Worm (Caenorhabditis elegans) whole organism, L4 larva: ENCODE measurements around the gene lido-8.
A peak's percentile ranks its signal among the peaks of the same experiment; 100 is the strongest.

Experiments used
- ama-1 ChIP-seq: fragments of 150-350 bp; optimal IDR thresholded peaks from 2 replicates; lab custom pipeline; 2014; ENCODE audit warnings: inconsistent platforms, mixed read lengths
- ces-1 ChIP-seq: fragments of 150-350 bp; sonication (generic microtip); optimal IDR thresholded peaks from 4 replicates; lab custom pipeline; 2014; ENCODE audit warnings: missing biosample characterization, missing genetic modification reagents, missing genetic modification characterization
- mxl-3 ChIP-seq: fragments of 200-800 bp; sonication (Bioruptor generic); optimal IDR thresholded peaks from 2 replicates; lab custom pipeline; 2018; ENCODE audit warnings: mild to moderate bottlenecking, missing genetic modification characterization, missing compliant biosample characterization
- skn-1 ChIP-seq: fragments of 150-350 bp; optimal IDR thresholded peaks from 2 replicates; lab custom pipeline; 2014; ENCODE audit warnings: missing biosample characterization, missing genetic modification characterization
- ztf-11 ChIP-seq: fragments of 150-350 bp; optimal IDR thresholded peaks from 2 replicates; lab custom pipeline; 2014; ENCODE audit warnings: missing biosample characterization, missing genetic modification characterization

DNA sequence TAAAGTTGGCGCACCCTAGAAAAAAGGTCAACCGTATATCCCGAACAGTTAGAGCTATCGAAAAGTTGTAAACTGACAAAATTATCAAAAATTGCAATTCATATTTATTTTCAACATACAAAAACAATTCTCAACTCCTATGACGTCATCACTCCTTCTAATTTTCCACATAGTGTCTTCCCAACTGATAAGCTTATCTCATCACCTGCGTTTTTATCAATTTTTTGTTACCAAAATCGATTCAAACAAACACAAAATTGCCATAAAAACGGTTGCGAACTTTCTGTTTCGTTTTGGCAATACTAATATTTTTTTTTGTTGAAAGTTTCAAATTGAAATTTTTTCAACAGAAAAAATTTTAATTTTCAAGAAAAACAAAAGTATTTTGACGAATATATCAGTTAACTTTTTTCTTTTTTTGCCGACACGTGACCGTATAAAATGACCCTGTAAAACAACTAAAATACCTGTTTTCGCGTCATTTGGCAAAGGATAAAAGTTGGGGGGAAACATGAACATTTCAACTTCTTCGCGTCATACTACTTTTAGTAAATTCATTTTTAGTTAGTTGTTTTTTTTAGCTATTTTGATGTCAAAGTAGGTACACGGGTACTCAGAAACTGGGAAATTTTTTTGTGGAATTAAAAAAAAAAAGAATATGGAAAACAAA is 21.1 kb upstream of the lido-8 start:
- TF ChIP-seq skn-1 (tag; lab: Kevin White, UChicago) (no peak), ces-1 (GFP tag; lab: Kevin White, UChicago) (no peak), ztf-11 (tag; lab: Kevin White, UChicago) (no peak), mxl-3 (GFP tag; lab: Kevin White, UChicago) (peak; percentile 2), ama-1 (lab: Kevin White, UChicago) (no peak)
